Worm (Caenorhabditis elegans) whole organism, L4 larva: ENCODE data around the gene K08F9.1.

Experiments used
- D1046.2 ChIP-seq: fragments of 200-800 bp; sonication (Bioruptor generic); IDR thresholded peaks from 2 replicates; pipeline ENCODE4 v1.3.6; 2022; ENCODE audit warnings: missing genetic modification characterization, missing compliant biosample characterization
- F10B5.3 ChIP-seq: sonication (generic microtip); optimal IDR thresholded peaks from 2 replicates; lab custom pipeline; 2016; ENCODE audit warnings: mild to moderate bottlenecking, missing genetic modification characterization, missing compliant biosample characterization
- F26F4.8 ChIP-seq: fragments of 200-800 bp; sonication (Bioruptor generic); conservative IDR thresholded peaks from 2 replicates; pipeline ENCODE4 v1.3.6; 2022; ENCODE audit warnings: missing genetic modification characterization, missing compliant biosample characterization
- F49E8.2 ChIP-seq: sonication (generic microtip); optimal IDR thresholded peaks from 2 replicates; lab custom pipeline; 2016; ENCODE audit warnings: missing compliant biosample characterization, mild to moderate bottlenecking, missing genetic modification characterization, borderline replicate concordance
- T20F7.1 ChIP-seq: fragments of 200-800 bp; sonication (Bioruptor generic); optimal IDR thresholded peaks from 2 replicates; lab custom pipeline; 2018; ENCODE audit warnings: mild to moderate bottlenecking, missing genetic modification characterization, missing compliant biosample characterization
- Y75B8A.6 ChIP-seq: fragments of 200-800 bp; sonication (Bioruptor generic); IDR thresholded peaks from 2 replicates; pipeline ENCODE4 v1.3.6; 2022; ENCODE audit warnings: missing genetic modification reagents, missing genetic modification characterization, missing compliant biosample characterization
- ZK337.2 ChIP-seq: fragments of 200-800 bp; sonication (Bioruptor generic); IDR thresholded peaks from 2 replicates; pipeline ENCODE4 v1.3.6; 2022; ENCODE audit warnings: missing genetic modification reagents, missing genetic modification characterization, missing compliant biosample characterization
- aha-1 ChIP-seq: fragments of 150-350 bp; peaks from one replicate; lab custom pipeline; 2014; ENCODE audit warnings: missing biosample characterization, missing genetic modification characterization
- ceh-20 ChIP-seq: fragments of 200-800 bp; sonication (Bioruptor generic); IDR thresholded peaks from 2 replicates; pipeline ENCODE4 v1.3.6; 2022; ENCODE audit warnings: missing genetic modification reagents, missing genetic modification characterization, missing compliant biosample characterization
- ceh-82 ChIP-seq: sonication (generic microtip); optimal IDR thresholded peaks from 2 replicates; lab custom pipeline; 2017; ENCODE audit warnings: missing biosample characterization, missing genetic modification characterization
- daf-19 ChIP-seq: fragments of 200-800 bp; sonication (Bioruptor generic); conservative IDR thresholded peaks from 2 replicates; pipeline ENCODE4 v1.3.6; 2022; ENCODE audit warnings: missing genetic modification characterization, missing compliant biosample characterization
- daf-8 ChIP-seq: fragments of 200-800 bp; sonication (Bioruptor generic); IDR thresholded peaks from 2 replicates; pipeline ENCODE4 v1.3.6; 2022; ENCODE audit warnings: missing genetic modification characterization, missing compliant biosample characterization
- hif-1 ChIP-seq, 2 experiments: sonication (generic microtip); optimal IDR thresholded peaks; 2 replicates each; lab custom pipeline; 2016 to 2017; ENCODE audit warnings: missing compliant biosample characterization in 2 of 2, missing genetic modification characterization in 2 of 2, missing genetic modification reagents in 2 of 2, missing genotype in 2 of 2, mild to moderate bottlenecking in 1 of 2
- hlh-11 ChIP-seq: fragments of 200-800 bp; sonication (Bioruptor generic); optimal IDR thresholded peaks from 2 replicates; lab custom pipeline; 2018; ENCODE audit warnings: mild to moderate bottlenecking, missing genetic modification characterization, missing compliant biosample characterization
- hlh-30 ChIP-seq: sonication (generic microtip); optimal IDR thresholded peaks from 2 replicates; lab custom pipeline; 2017; ENCODE audit warnings: antibody characterized with exemption, mild to moderate bottlenecking, missing genetic modification characterization, missing compliant biosample characterization; ENCODE audit not compliant: insufficient read depth
- lim-7 ChIP-seq: fragments of 200-800 bp; sonication (Bioruptor generic); IDR thresholded peaks from 2 replicates; pipeline ENCODE4 v1.3.6; 2022; ENCODE audit warnings: missing genetic modification characterization, missing compliant biosample characterization
- lin-1 ChIP-seq: fragments of 200-800 bp; sonication (Bioruptor generic); IDR thresholded peaks from 2 replicates; pipeline ENCODE4 v1.3.6; 2022; ENCODE audit warnings: missing genetic modification reagents, missing genetic modification characterization, missing compliant biosample characterization
- lir-3 ChIP-seq: sonication (generic microtip); optimal IDR thresholded peaks from 2 replicates; lab custom pipeline; 2016; ENCODE audit warnings: mild to moderate bottlenecking, missing genetic modification characterization, missing compliant biosample characterization
- mdl-1 ChIP-seq, 2 experiments: fragments of 150-350 bp in 1 of 2; sonication (generic microtip) in 1 of 2; optimal IDR thresholded peaks; 2 replicates each; lab custom pipeline; 2014 to 2017; ENCODE audit warnings: missing biosample characterization in 2 of 2, missing genetic modification characterization in 2 of 2
- nhr-11 ChIP-seq: fragments of 150-350 bp; optimal IDR thresholded peaks from 2 replicates; lab custom pipeline; 2014; ENCODE audit warnings: missing biosample characterization, missing genetic modification characterization
- nhr-25 ChIP-seq: sonication (generic microtip); optimal IDR thresholded peaks from 2 replicates; lab custom pipeline; 2017; ENCODE audit warnings: missing genetic modification characterization, mild to moderate bottlenecking, missing compliant biosample characterization, antibody characterized with exemption, moderate library complexity, borderline replicate concordance; ENCODE audit not compliant: insufficient read depth
- nhr-28 ChIP-seq: fragments of 150-350 bp; optimal IDR thresholded peaks from 2 replicates; lab custom pipeline; 2014; ENCODE audit warnings: missing biosample characterization, missing genetic modification characterization
- nhr-41 ChIP-seq: fragments of 200-800 bp; sonication (Bioruptor generic); IDR thresholded peaks from 2 replicates; pipeline ENCODE4 v1.3.6; 2022; ENCODE audit warnings: missing genetic modification reagents, missing genetic modification characterization, missing compliant biosample characterization
- nhr-76 ChIP-seq: fragments of 150-350 bp; optimal IDR thresholded peaks from 2 replicates; lab custom pipeline; 2014; ENCODE audit warnings: missing biosample characterization, missing genetic modification characterization
- nhr-77 ChIP-seq: fragments of 150-350 bp; optimal IDR thresholded peaks from 2 replicates; lab custom pipeline; 2014; ENCODE audit warnings: missing biosample characterization, missing genetic modification characterization
- php-3 ChIP-seq: fragments of 200-800 bp; sonication (Bioruptor generic); IDR thresholded peaks from 2 replicates; pipeline ENCODE4 v1.3.6; 2022; ENCODE audit warnings: missing genetic modification reagents, missing genetic modification characterization, missing compliant biosample characterization
- saeg-2 ChIP-seq: fragments of 200-800 bp; sonication (Bioruptor generic); IDR thresholded peaks from 2 replicates; pipeline ENCODE4 v1.3.6; 2022; ENCODE audit warnings: missing genetic modification reagents, missing genetic modification characterization, missing compliant biosample characterization
- snpc-1.2 ChIP-seq: fragments of 200-800 bp; sonication (Bioruptor generic); IDR thresholded peaks from 2 replicates; pipeline ENCODE4 v1.3.6; 2022; ENCODE audit warnings: missing genetic modification reagents, missing genetic modification characterization, missing compliant biosample characterization
- unc-130 ChIP-seq: sonication (generic microtip); optimal IDR thresholded peaks from 2 replicates; lab custom pipeline; 2016; ENCODE audit warnings: missing genetic modification reagents, missing genetic modification characterization, missing compliant biosample characterization
- vab-7 ChIP-seq: fragments of 200-800 bp; sonication (Bioruptor generic); IDR thresholded peaks from 2 replicates; pipeline ENCODE4 v1.3.6; 2022; ENCODE audit warnings: missing genetic modification reagents, missing genetic modification characterization, missing compliant biosample characterization
- zip-11 ChIP-seq: fragments of 200-800 bp; sonication (Bioruptor generic); IDR thresholded peaks from 2 replicates; pipeline ENCODE4 v1.3.6; 2022; ENCODE audit warnings: missing genetic modification characterization, missing compliant biosample characterization

The K08F9.1 gene

DNA sequence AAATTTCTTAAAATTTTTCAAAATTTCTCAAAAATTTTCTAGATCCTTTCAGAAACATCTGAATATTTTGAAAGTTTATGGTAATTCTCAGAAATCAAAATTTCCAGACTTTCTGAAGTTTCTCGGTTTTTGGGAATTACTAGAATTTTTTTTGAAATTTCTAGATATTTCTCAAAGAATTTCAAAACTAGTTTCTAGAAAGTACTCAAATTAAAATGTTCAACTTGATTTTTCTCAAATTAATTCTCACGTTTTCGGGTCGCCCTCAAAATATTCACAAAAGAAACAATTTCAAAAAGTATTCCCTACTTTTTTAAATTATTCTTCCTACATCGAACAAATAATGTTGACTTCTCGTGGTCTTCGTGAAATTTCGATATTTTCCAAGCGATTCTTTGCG is 36.6 kb upstream of the K08F9.1 start, which contains the start of gene T09F5.10:
TSS of gene T09F5.10 (plus strand) at position 301 of the 400 bp plus-strand sequence.
- TF ChIP-seq nhr-11 (tag; lab: Kevin White, UChicago) (no peak), saeg-2 (GFP tag; lab: Robert Waterston, UW) (no peak), lir-3 (tag; lab: Kevin White, UChicago) (no peak), ceh-82 (tag; lab: Kevin White, UChicago) (no peak), Y75B8A.6 (GFP tag; lab: Robert Waterston, UW) (no peak), vab-7 (GFP tag; lab: Robert Waterston, UW) (no peak), daf-8 (GFP tag; lab: Robert Waterston, UW) (no peak), F49E8.2 (tag; lab: Kevin White, UChicago) (no peak)
- TF ChIP-seq, all 104 proteins: peak for 0

DNA sequence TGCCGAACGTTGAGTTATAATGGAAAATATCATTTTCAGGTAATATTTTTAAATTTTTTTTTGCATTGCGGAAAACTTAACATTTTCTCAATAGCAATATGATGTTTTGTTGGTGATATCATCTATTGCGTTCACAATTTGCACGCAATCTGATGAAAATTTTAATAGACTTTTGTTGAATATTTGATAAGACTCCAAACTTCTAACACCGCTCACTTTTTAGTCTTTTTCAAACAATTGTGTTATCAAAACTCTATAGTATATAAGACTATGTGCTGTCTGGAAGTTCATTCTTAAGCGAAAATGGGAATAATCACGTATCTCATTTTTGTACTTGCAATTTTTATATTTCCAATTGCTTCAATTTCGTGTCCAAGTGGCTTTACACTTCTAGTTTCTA is 32.3 kb upstream of the K08F9.1 start, which contains the start of gene clec-47:
TSS of gene clec-47 (plus strand) at position 301 of the 400 bp plus-strand sequence.
- TF ChIP-seq hif-1 (tag; optimal IDR thresholded peaks at IDR 0.05; lab: Kevin White, UChicago) (peak in 1 of 2 experiments; percentile 31), nhr-28 (tag; lab: Kevin White, UChicago) (peak; percentile 19), aha-1 (no peak), saeg-2 (GFP tag; lab: Robert Waterston, UW) (no peak), lin-1 (GFP tag; lab: Robert Waterston, UW) (no peak)

DNA sequence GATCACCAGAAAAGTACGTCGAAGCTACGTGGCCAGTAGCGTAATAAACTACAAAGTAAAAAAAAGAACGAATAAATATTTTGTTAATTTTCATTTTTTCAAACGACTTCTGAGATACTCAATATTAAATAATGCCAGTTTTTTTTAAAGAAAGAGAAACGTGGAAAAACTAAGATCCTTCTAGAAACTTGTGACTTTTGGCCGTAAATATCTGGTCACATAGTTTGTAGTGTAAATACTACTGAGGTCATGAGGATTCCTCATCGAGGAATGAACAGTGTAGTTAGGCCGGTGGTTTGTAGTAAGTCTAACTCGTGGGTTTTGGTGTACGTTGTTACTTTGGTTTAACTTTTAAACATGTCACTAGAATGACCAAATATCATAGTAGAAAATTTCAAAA is 24.8 kb upstream of the K08F9.1 start:
- TF ChIP-seq hlh-30 (peak; percentile 43), nhr-28 (tag; lab: Kevin White, UChicago) (peak; percentile 74)

DNA sequence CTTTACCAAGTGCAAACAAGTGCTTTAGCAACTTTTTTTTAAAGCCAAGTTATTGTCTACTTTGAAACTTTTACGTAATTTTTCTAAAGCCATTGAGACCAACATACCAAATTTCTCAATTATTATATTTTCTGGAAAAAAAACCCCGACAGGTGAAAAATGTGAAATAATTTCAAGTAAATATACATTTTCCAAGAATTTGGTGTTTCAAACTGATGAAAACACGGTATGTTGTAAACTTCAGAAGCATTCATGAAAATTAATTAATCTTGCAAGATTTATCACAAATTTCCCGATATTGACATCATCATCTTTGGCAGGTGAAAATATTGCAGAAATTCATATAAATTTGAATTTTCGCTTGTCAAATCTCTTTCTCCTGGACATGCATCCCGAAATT is 19.5 kb upstream of the K08F9.1 start, which contains the start of gene srz-11:
TSS of gene srz-11 (plus strand) at position 386 of the 400 bp plus-strand sequence.
- TF ChIP-seq aha-1 (no peak), hlh-11 (no peak), F49E8.2 (tag; lab: Kevin White, UChicago) (no peak)

DNA sequence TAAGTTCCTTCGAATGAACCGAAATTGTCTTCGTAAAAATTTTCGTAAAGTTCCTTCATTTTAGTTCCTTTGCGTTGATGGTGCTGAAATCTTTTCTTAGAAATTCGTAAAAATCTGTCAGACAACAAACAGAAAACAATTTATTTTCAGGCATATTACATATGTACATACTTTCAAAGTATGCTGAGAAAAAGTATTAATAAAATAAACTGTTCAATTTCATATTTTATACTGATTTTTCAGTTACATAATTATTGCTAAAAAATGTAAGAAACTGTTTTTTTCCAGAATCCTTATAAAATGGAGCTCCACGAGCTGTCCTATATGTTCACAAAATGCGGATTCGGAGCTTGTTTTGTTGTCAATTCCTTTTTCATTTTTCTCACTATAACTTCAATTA is 15.5 kb upstream of the K08F9.1 start, which contains the start of gene str-45:
TSS of gene str-45 (plus strand) at position 301 of the 400 bp plus-strand sequence.
- TF ChIP-seq nhr-77 (tag; lab: Kevin White, UChicago), result no peak
- TF ChIP-seq unc-130 (GFP tag; lab: Kevin White, UChicago), result no peak
- no peak for TF ChIP-seq daf-19 (GFP tag; lab: Robert Waterston, UW)
- TF ChIP-seq ceh-82 (tag; lab: Kevin White, UChicago), result no peak

DNA sequence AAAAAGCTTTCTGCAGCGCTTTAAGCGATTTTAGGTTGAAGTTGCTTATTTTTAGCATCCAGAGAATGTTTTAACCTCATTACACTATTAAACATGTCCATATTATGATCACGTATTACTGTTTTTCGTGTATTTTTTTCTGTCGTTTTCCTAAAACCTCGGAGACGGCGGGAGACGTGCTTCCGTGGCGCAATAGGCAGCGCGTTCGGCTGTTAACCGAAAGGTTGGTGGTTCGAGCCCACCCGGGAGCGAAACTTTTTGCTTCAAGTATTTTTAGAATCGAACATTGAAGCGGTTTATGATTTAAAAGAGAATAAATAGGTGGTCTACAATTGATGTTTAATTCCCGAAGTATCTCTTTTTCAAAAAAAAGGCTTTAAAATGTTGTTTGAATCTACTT is 13.3 kb upstream of the K08F9.1 start:
- no peak for TF ChIP-seq daf-8 (GFP tag; lab: Robert Waterston, UW)
- no peak for TF ChIP-seq mdl-1 (tag; optimal IDR thresholded peaks at IDR 0.05; lab: Kevin White, UChicago)
- TF ChIP-seq F10B5.3 (tag; lab: Kevin White, UChicago), result no peak
- TF ChIP-seq D1046.2, result peak; percentile 51; the same call in 1 of the 2 replicates
- TF ChIP-seq nhr-76 (tag; lab: Kevin White, UChicago), result no peak
- TF ChIP-seq lim-7 (GFP tag; lab: Robert Waterston, UW), result 0 out of 2 replicates have a peak, but pooled peaks have one; percentile 68
- no peak for TF ChIP-seq ceh-20 (GFP tag; lab: Robert Waterston, UW)
- TF ChIP-seq nhr-25 (tag; lab: Kevin White, UChicago), result no peak
- TF ChIP-seq F26F4.8, result peak; percentile 76; the same call in 1 of the 2 replicates
- no peak for TF ChIP-seq nhr-41 (GFP tag; lab: Robert Waterston, UW)
- TF ChIP-seq ZK337.2 (GFP tag; lab: Robert Waterston, UW), result no peak
- TF ChIP-seq unc-130 (GFP tag; lab: Kevin White, UChicago), result peak; percentile 9
- no peak for TF ChIP-seq zip-11
- TF ChIP-seq T20F7.1 (GFP tag; lab: Kevin White, UChicago), result no peak
- TF ChIP-seq snpc-1.2 (GFP tag; lab: Robert Waterston, UW), result no peak
- TF ChIP-seq php-3, result no peak
- TF ChIP-seq, all 104 proteins: peak for 4
